Worm (Caenorhabditis elegans) whole organism, L4/young adult: ENCODE measurements around the gene pcyt-1.

Experiments used
- W03F9.2 ChIP-seq: fragments of 150-350 bp; optimal IDR thresholded peaks from 2 replicates; lab custom pipeline; 2014; ENCODE audit warnings: missing biosample characterization, missing genetic modification characterization
- dao-5 ChIP-seq: sonication (generic microtip); optimal IDR thresholded peaks from 2 replicates; lab custom pipeline; 2016; ENCODE audit warnings: missing genotype, missing genetic modification characterization, moderate library complexity, missing compliant biosample characterization
- him-1 ChIP-seq: sonication (generic microtip); optimal IDR thresholded peaks from 2 replicates; lab custom pipeline; 2016; ENCODE audit warnings: missing genotype, missing genetic modification reagents, missing genetic modification characterization, missing compliant biosample characterization

ce11 chrX:7578308-7578707 lies 6.2 kb downstream of the pcyt-1 start:
- TF ChIP-seq him-1 (tag; lab: Kevin White, UChicago) (no peak), W03F9.2 (tag; lab: Kevin White, UChicago) (no peak), dao-5 (tag; lab: Kevin White, UChicago) (no peak)
